Worm (Caenorhabditis elegans): ENCODE results near the gene C18E9.5.

ce11 chrII:9017628-9018027 is 47.8 kb downstream of the C18E9.5 start:
- TF ChIP-seq ceh-16 (tag; optimal IDR thresholded peaks at IDR 0.05) (no peak), unc-62 (GFP tag; optimal IDR thresholded peaks at IDR 0.05) (no peak), ceh-28 (tag; optimal IDR thresholded peaks at IDR 0.05) (no peak)
